Fruit fly (Drosophila melanogaster): ENCODE measurements around the gene CG43999.

The CG43999 gene

dm6 chr3R:23888273-23889220, 40.3 kb downstream of the CG43999 start:
- no peak for TF ChIP-seq noc (tag; optimal IDR thresholded peaks at IDR 0.05)

dm6 chr3R:23887572-23887971, 41.2 kb downstream of the CG43999 start:
- TF ChIP-seq noc (tag; optimal IDR thresholded peaks at IDR 0.05) = no peak

- TF ChIP-seq noc (tag; optimal IDR thresholded peaks at IDR 0.05) = peak; percentile 13
These were observed 41.7 kb downstream of the CG43999 start for dm6 chr3R:23887096-23887421.

- peak; percentile 32 for TF ChIP-seq noc (tag; optimal IDR thresholded peaks at IDR 0.05)
These were observed 42.3 kb downstream of the CG43999 start for dm6 chr3R:23886270-23887095.

DNA sequence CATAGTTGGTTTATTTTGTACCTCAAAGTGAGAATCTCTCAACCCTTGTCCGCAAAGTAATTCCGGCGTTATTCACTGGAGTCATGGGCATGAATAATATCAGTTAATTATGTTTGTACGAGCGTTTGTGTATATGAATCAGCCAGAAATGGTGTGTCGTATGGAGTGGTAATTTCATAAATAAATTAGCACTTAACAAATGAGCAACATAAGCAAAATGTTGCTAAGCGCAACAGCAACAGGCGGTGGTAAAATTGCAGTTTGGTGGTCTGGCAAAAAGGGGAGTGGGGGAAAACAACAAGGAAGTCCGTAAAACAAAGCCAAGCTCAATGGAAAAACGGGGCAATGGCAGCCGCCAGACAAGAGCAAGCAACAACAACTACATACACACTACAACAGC, 43.1 kb downstream of the CG43999 start:
- no peak for TF ChIP-seq noc (tag; optimal IDR thresholded peaks at IDR 0.05)

DNA sequence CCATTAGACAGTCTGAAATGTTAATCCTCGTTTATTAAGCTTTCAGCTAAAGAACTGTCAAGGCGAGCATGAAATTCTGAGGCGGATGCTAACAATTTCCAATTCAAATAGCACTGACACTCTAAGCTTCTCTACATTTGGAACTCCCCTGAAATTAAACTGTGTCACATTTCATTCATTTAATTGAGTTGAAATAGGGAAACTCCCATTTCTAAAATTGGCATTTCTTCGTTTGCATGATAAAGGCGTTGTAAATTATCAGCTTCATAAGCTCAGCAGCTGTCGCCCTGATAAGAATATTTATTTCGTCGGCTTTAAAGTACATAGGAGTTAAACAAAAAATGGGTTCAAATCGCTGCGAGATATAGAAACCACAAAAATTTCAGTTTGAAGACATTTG, 43.6 kb downstream of the CG43999 start:
- TF ChIP-seq noc (tag; optimal IDR thresholded peaks at IDR 0.05) = no peak

DNA sequence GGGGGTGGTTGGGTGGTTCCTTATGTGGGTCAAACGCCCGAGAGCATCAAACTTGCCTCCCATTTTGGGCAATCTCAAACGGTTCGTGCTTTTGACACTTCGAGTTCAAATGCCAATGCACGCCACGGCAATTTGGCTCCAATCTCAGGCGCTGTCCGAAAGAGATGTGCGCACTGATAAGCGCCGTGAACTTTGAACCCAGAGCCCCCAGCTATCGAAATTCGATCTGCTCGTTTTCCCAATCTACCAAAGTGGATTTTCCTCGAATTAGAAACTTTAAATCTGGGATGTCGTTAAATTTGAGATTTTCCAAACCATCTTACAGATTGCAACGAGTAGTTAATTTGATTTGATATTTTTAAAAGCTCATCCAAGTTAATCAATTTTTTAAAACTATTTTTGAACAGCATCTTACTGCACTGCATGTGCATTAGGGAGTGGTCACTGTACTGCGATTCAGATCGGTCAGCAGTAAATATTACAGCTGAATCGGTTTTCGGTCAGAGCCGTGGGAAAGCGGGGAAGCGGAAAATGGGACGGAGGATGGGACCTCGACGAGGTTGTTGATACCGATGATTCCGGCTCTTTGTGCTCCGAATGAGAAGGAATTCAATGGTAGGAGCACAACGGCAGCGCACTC, 44.6 kb downstream of the CG43999 start:
- TF ChIP-seq noc (tag; optimal IDR thresholded peaks at IDR 0.05) = no peak

DNA sequence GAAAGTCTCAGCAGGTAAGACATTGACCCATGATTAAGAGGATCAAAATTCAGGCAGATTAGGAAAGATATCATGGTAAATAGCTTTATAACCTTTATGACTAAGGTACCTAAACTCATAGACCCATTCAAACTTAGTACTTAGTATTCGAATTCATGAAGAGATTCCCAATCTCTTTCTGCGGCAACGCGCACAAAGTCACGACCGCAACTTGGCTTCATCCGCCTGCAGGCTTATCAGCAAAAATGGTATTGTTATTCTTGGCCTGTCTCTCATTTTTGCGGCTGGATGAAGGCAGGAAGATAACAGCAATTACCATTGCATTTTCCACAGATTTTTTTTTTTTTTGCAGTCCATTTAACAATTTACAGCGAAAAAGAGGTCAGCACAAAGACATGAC, 48.5 kb downstream of the CG43999 start:
- no peak for TF ChIP-seq noc (tag; optimal IDR thresholded peaks at IDR 0.05)

DNA sequence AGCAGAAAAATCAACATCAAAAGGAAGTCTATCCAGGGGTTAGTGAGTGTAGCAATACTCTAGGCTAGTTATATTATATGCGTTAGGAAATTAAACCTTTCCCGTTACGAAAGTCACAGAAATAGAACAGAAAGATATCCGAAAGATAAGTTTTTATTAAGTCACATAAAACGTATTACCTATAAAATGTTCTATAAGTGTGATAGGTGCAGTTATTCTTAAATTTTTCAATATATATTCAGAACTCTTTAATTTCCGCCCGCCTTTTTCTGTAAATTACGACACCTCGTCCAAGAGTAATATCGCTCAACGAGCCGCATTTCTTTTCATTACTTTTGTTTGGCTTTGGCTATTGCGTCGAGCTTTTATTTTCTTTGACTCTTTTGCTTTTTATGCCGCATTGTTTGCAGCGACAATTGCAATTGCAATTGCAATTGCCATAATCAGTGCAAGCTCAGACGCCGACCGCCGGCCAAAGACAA, 50.4 kb downstream of the CG43999 start:
- TF ChIP-seq noc (tag; optimal IDR thresholded peaks at IDR 0.05) = no peak
